Worm (Caenorhabditis elegans): ENCODE results near the gene C44C11.6.

The C44C11.6 gene

ce11 chrII:12296591-12296990 lies 48.0 kb upstream of the C44C11.6 start:
- TF ChIP-seq ceh-32 (tag; optimal IDR thresholded peaks at IDR 0.05; ENCODE audit: poor library complexity): no peak
- no peak for TF ChIP-seq cey-2 (tag; optimal IDR thresholded peaks at IDR 0.05; ENCODE audit: borderline replicate concordance, insufficient read depth)
- TF ChIP-seq mdt-29 (GFP tag; IDR thresholded peaks at IDR 0.05): no peak
- no peak for TF ChIP-seq skn-1 (tag; optimal IDR thresholded peaks at IDR 0.05)
- no peak for TF ChIP-seq nhr-76 (tag; optimal IDR thresholded peaks at IDR 0.05)
- no peak for TF ChIP-seq ceh-20 (GFP tag; IDR thresholded peaks at IDR 0.05)
- no peak for TF ChIP-seq unc-130 (GFP tag; optimal IDR thresholded peaks at IDR 0.05)
- no peak for TF ChIP-seq nhr-77 (tag; optimal IDR thresholded peaks at IDR 0.05)
- no peak for TF ChIP-seq F26F4.8 (GFP tag; conservative IDR thresholded peaks at IDR 0.05)
- TF ChIP-seq egl-43 (GFP tag; IDR thresholded peaks at IDR 0.05): no peak
- no peak for TF ChIP-seq mep-1 (tag; optimal IDR thresholded peaks at IDR 0.05)
- TF ChIP-seq mxl-3 (GFP tag; optimal IDR thresholded peaks at IDR 0.05): no peak
- TF ChIP-seq nhr-28 (tag; optimal IDR thresholded peaks at IDR 0.05): no peak
- TF ChIP-seq unc-39 (tag; optimal IDR thresholded peaks at IDR 0.05): no peak
- no peak for TF ChIP-seq T26A8.4 (GFP tag; IDR thresholded peaks at IDR 0.05)
- TF ChIP-seq nhr-11 (tag; optimal IDR thresholded peaks at IDR 0.05): no peak
- no peak for TF ChIP-seq duxl-1 (tag; optimal IDR thresholded peaks at IDR 0.05; ENCODE audit: poor library complexity)

DNA sequence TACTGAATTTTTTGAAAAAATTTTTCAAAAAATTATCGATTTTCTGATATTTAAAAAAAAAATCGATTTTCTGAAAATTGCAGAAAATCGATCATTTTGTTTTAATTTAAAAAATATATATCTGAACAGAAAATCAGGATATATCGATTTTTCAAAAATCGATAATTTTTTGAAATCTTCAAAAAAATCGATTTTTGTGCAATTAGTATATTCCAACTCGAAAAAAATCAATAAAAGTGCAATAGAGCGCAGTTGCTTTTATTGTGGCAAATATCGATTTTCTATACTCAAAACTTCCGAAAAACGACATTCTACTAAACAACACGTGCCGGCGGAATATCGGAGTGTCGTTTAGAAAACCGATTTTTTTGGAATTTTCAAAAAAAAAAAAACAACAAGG lies 43.9 kb upstream of the C44C11.6 start:
- no peak for TF ChIP-seq mdt-29 (GFP tag; IDR thresholded peaks at IDR 0.05)
- no peak for TF ChIP-seq mep-1 (tag; optimal IDR thresholded peaks at IDR 0.05)
- TF ChIP-seq Y48G9A.11 (GFP tag; IDR thresholded peaks at IDR 0.05): 0 out of 2 replicates have a peak, but pooled peaks have one; percentile 37
- no peak for TF ChIP-seq lsy-2 (tag; optimal IDR thresholded peaks at IDR 0.05)
- TF ChIP-seq set-16 (GFP tag; IDR thresholded peaks at IDR 0.05): no peak
- no peak for TF ChIP-seq spr-1 (tag; optimal IDR thresholded peaks at IDR 0.05)
- peak; percentile 58 for TF ChIP-seq lin-38 (GFP tag; IDR thresholded peaks at IDR 0.05)
- peak; percentile 88 for TF ChIP-seq ceh-28 (tag; optimal IDR thresholded peaks at IDR 0.05)
- TF ChIP-seq Y75B8A.6 (GFP tag; IDR thresholded peaks at IDR 0.05): no peak

DNA sequence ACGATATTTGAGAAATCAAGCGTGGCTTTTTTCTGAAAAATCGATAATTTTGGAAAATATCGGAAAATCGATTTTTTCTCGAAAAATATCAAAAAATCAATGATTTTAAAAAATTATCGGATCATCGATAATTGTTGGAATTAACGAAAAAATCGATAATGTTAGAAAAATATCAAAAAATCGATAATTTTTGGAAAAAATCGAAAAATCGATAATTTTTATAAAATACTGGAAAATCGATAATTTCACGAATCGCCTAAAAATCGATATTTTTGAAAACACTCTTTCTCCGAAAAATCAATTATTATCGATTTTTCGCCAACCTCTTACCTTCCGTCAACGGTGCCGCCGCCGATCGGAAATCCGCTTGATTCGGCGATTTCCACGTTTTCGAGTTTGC lies 43.4 kb upstream of the C44C11.6 start:
- TF ChIP-seq lin-29 (GFP tag; IDR thresholded peaks at IDR 0.05) (no peak), nhr-42 (GFP tag; IDR thresholded peaks at IDR 0.05) (no peak), aha-1 (tag) (peak; percentile 42), hlh-30 (tag; optimal IDR thresholded peaks at IDR 0.05; ENCODE audit: insufficient read depth) (no peak), ceh-28 (tag; optimal IDR thresholded peaks at IDR 0.05) (peak; percentile 96), zip-11 (GFP tag; IDR thresholded peaks at IDR 0.05) (no peak)

- TF ChIP-seq daf-16 (GFP tag; optimal IDR thresholded peaks at IDR 0.05): no peak
- no peak for TF ChIP-seq daf-16 (tag; optimal IDR thresholded peaks at IDR 0.05)
- TF ChIP-seq php-3 (GFP tag; IDR thresholded peaks at IDR 0.05): no peak
- no peak for TF ChIP-seq ztf-11 (tag; optimal IDR thresholded peaks at IDR 0.05)
- no peak for TF ChIP-seq ZK337.2 (GFP tag; IDR thresholded peaks at IDR 0.05)
- no peak for TF ChIP-seq nhr-41 (GFP tag; IDR thresholded peaks at IDR 0.05)
- TF ChIP-seq lsy-2 (tag; optimal IDR thresholded peaks at IDR 0.05): no peak
- no peak for TF ChIP-seq nhr-77 (tag; optimal IDR thresholded peaks at IDR 0.05)
- TF ChIP-seq F44E2.7 (GFP tag; IDR thresholded peaks at IDR 0.05): no peak
- TF ChIP-seq zfp-2 (tag; optimal IDR thresholded peaks at IDR 0.05): no peak
- no peak for TF ChIP-seq ceh-82 (tag; optimal IDR thresholded peaks at IDR 0.05)
- TF ChIP-seq nhr-11 (tag; optimal IDR thresholded peaks at IDR 0.05): no peak
- no peak for TF ChIP-seq vab-7 (GFP tag; IDR thresholded peaks at IDR 0.05)
- TF ChIP-seq zip-11 (GFP tag; IDR thresholded peaks at IDR 0.05): no peak
- no peak for TF ChIP-seq gei-8 (GFP tag; optimal IDR thresholded peaks at IDR 0.05)
- TF ChIP-seq mep-1 (tag; optimal IDR thresholded peaks at IDR 0.05): no peak
Observed at ce11 chrII:12302354-12302753, 42.3 kb upstream of the C44C11.6 start, which contains the start of gene C50E10.1. Gene C50E10.1, minus strand, starts transcription at chrII:12302454.

All from whole organism, L4 larva.